Fruit fly (Drosophila melanogaster) whole organism, embryonic: Measurements from ENCODE around the gene Sirt4.

ENCODE experiments used
- ATbp ChIP-seq: fragments of 200-800 bp; sonication (Bioruptor generic); optimal IDR thresholded peaks from 2 replicates; lab custom pipeline; 2017; ENCODE audit warnings: missing biosample characterization, mild to moderate bottlenecking, missing genetic modification characterization, missing genetic modification reagents
- Aef1 ChIP-seq: fragments of 200-800 bp; sonication (Bioruptor generic); IDR thresholded peaks from 3 replicates; pipeline ENCODE4 v1.3.6; 2022; ENCODE audit warnings: missing biosample characterization, missing genetic modification characterization
- B-H2 ChIP-seq: fragments of 200-800 bp; sonication (Bioruptor generic); optimal IDR thresholded peaks from 2 replicates; lab custom pipeline; 2018; ENCODE audit warnings: missing biosample characterization, mild to moderate bottlenecking, missing genetic modification characterization
- BEAF-32 ChIP-seq: fragments of 200-800 bp; sonication (Bioruptor generic); optimal IDR thresholded peaks from 3 replicates; lab custom pipeline; 2017; ENCODE audit warnings: missing biosample characterization, missing genetic modification characterization, mild to moderate bottlenecking, moderate library complexity, missing genetic modification reagents
- CG10431 ChIP-seq: fragments of 200-800 bp; sonication (Bioruptor generic); optimal IDR thresholded peaks from 3 replicates; lab custom pipeline; 2018; ENCODE audit warnings: missing biosample characterization, mild to moderate bottlenecking, missing genetic modification characterization
- CG11247 ChIP-seq: fragments of 200-800 bp; sonication (Bioruptor generic); IDR thresholded peaks from 2 replicates; pipeline ENCODE4 v1.3.6; 2022; ENCODE audit warnings: missing biosample characterization, missing genetic modification characterization
- CG11560 ChIP-seq: fragments of 200-800 bp; sonication (Bioruptor generic); IDR thresholded peaks from 3 replicates; pipeline ENCODE4 v1.3.6; 2022; ENCODE audit warnings: missing biosample characterization, missing genetic modification characterization
- CG12659 ChIP-seq: fragments of 200-800 bp; sonication (Bioruptor generic); optimal IDR thresholded peaks from 3 replicates; lab custom pipeline; 2017; ENCODE audit warnings: mild to moderate bottlenecking, missing biosample characterization, missing genetic modification reagents, missing genetic modification characterization
- CG14860 ChIP-seq: fragments of 200-800 bp; sonication (Bioruptor generic); IDR thresholded peaks from 3 replicates; pipeline ENCODE4 v1.3.6; 2022; ENCODE audit warnings: missing biosample characterization, missing genetic modification characterization; ENCODE audit not compliant: partially characterized antibody
- CG15073 ChIP-seq: fragments of 200-800 bp; sonication (Bioruptor generic); optimal IDR thresholded peaks from 2 replicates; lab custom pipeline; 2016; ENCODE audit warnings: missing biosample characterization, missing genetic modification characterization
- CG1603 ChIP-seq: fragments of 200-800 bp; sonication (Bioruptor generic); optimal IDR thresholded peaks from 2 replicates; lab custom pipeline; 2019; ENCODE audit warnings: missing biosample characterization, mild to moderate bottlenecking, missing genetic modification characterization, moderate library complexity
- CG16815 ChIP-seq: fragments of 200-800 bp; sonication (Bioruptor generic); optimal IDR thresholded peaks from 3 replicates; lab custom pipeline; 2017; ENCODE audit warnings: missing biosample characterization, mild to moderate bottlenecking, missing genetic modification characterization
- CG17912 ChIP-seq: fragments of 200-800 bp; sonication (Bioruptor generic); optimal IDR thresholded peaks from 2 replicates; lab custom pipeline; 2018; ENCODE audit warnings: missing biosample characterization, mild to moderate bottlenecking, missing genetic modification characterization
- CG3163 ChIP-seq: fragments of 200-800 bp; sonication (Bioruptor generic); optimal IDR thresholded peaks from 3 replicates; lab custom pipeline; 2016; ENCODE audit warnings: missing biosample characterization, missing genetic modification characterization
- CG33213 ChIP-seq: fragments of 200-800 bp; sonication (Bioruptor generic); optimal IDR thresholded peaks from 3 replicates; lab custom pipeline; 2016; ENCODE audit warnings: missing biosample characterization, missing genetic modification characterization
- CG3726 ChIP-seq: fragments of 200-800 bp; sonication (Bioruptor generic); IDR thresholded peaks from 3 replicates; pipeline ENCODE4, ENCODE4 v1.3.6; 2022; ENCODE audit warnings: missing biosample characterization, missing genetic modification characterization
- CG4617 ChIP-seq: fragments of 200-800 bp; sonication (Bioruptor generic); optimal IDR thresholded peaks from 3 replicates; lab custom pipeline; 2016; ENCODE audit warnings: missing biosample characterization, missing genetic modification characterization, borderline replicate concordance
- CG6813 ChIP-seq: fragments of 200-800 bp; sonication (Bioruptor generic); optimal IDR thresholded peaks from 2 replicates; lab custom pipeline; 2017; ENCODE audit warnings: missing biosample characterization, missing genetic modification characterization, mild to moderate bottlenecking, moderate library complexity, missing genetic modification reagents
- CG8290 ChIP-seq, 3 experiments: fragments of 200-800 bp; sonication (Bioruptor generic); optimal IDR thresholded peaks; 2 replicates each; lab custom pipeline; 2016 to 2019; ENCODE audit warnings: missing biosample characterization in 3 of 3, missing genetic modification characterization in 3 of 3, mild to moderate bottlenecking in 2 of 3, moderate library complexity in 1 of 3
- CG9797 ChIP-seq: fragments of 200-800 bp; sonication (Bioruptor generic); optimal IDR thresholded peaks from 3 replicates; lab custom pipeline; 2018; ENCODE audit warnings: missing biosample characterization, mild to moderate bottlenecking, missing genetic modification characterization
- CG9876 ChIP-seq: fragments of 200-800 bp; sonication (Bioruptor generic); optimal IDR thresholded peaks from 2 replicates; lab custom pipeline; 2016; ENCODE audit warnings: missing biosample characterization, missing genetic modification characterization
- Chrac-16 ChIP-seq: fragments of 200-800 bp; sonication (Bioruptor generic); optimal IDR thresholded peaks from 3 replicates; lab custom pipeline; 2016; ENCODE audit warnings: missing biosample characterization, missing genetic modification characterization
- Dbx ChIP-seq: fragments of 200-800 bp; sonication (Bioruptor generic); IDR thresholded peaks from 3 replicates; pipeline ENCODE4 v1.3.6; 2022; ENCODE audit warnings: missing biosample characterization, missing genetic modification characterization
- H2.0 ChIP-seq: fragments of 200-800 bp; sonication (Bioruptor generic); IDR thresholded peaks from 2 replicates; pipeline ENCODE4 v1.3.6; 2022; ENCODE audit warnings: missing biosample characterization, missing genetic modification characterization
- HLH3B ChIP-seq: fragments of 200-800 bp; sonication (Bioruptor generic); IDR thresholded peaks from 2 replicates; pipeline ENCODE4 v1.3.6; 2022; ENCODE audit warnings: missing biosample characterization, missing genetic modification characterization
- HLH4C ChIP-seq: fragments of 200-800 bp; sonication (Bioruptor generic); IDR thresholded peaks from 3 replicates; pipeline ENCODE4 v1.3.6; 2022; ENCODE audit warnings: missing biosample characterization, missing genetic modification characterization; ENCODE audit not compliant: partially characterized antibody
- HmgD ChIP-seq: fragments of 200-800 bp; sonication (Bioruptor generic); optimal IDR thresholded peaks from 3 replicates; lab custom pipeline; 2016; ENCODE audit warnings: missing biosample characterization, missing genetic modification characterization
- Kr ChIP-seq: fragments of 200-800 bp; sonication (Bioruptor generic); optimal IDR thresholded peaks from 2 replicates; lab custom pipeline; 2017; ENCODE audit warnings: missing biosample characterization, mild to moderate bottlenecking, missing genetic modification characterization
- Max ChIP-seq: fragments of 200-800 bp; sonication (Bioruptor generic); optimal IDR thresholded peaks from 2 replicates; lab custom pipeline; 2016; ENCODE audit warnings: missing biosample characterization, mild to moderate bottlenecking, missing genetic modification characterization
- Nf-YC ChIP-seq: fragments of 200-800 bp; optimal IDR thresholded peaks from 3 replicates; lab custom pipeline; 2019; ENCODE audit warnings: missing biosample characterization, mild to moderate bottlenecking, missing genetic modification characterization, moderate library complexity
- ab ChIP-seq: fragments of 200-800 bp; sonication (Bioruptor generic); optimal IDR thresholded peaks from 2 replicates; lab custom pipeline; 2016; ENCODE audit warnings: missing biosample characterization, missing genetic modification characterization
- abd-A ChIP-seq: fragments of 200-800 bp; sonication (Bioruptor generic); optimal IDR thresholded peaks from 3 replicates; lab custom pipeline; 2019; ENCODE audit warnings: missing biosample characterization, mild to moderate bottlenecking, missing genetic modification characterization, moderate library complexity
- caup ChIP-seq: fragments of 200-800 bp; sonication (Bioruptor generic); optimal IDR thresholded peaks from 3 replicates; lab custom pipeline; 2017; ENCODE audit warnings: missing biosample characterization, mild to moderate bottlenecking, missing genetic modification characterization, moderate library complexity; ENCODE audit not compliant: severe bottlenecking
- chm ChIP-seq: fragments of 200-800 bp; sonication (Bioruptor generic); IDR thresholded peaks from 2 replicates; pipeline ENCODE4 v1.3.6; 2022; ENCODE audit warnings: missing biosample characterization, missing genetic modification characterization
- crc ChIP-seq: fragments of 200-800 bp; sonication (Bioruptor generic); optimal IDR thresholded peaks from 2 replicates; lab custom pipeline; 2016; ENCODE audit warnings: missing biosample characterization, missing genetic modification characterization
- cwo ChIP-seq: fragments of 200-800 bp; sonication (Bioruptor generic); optimal IDR thresholded peaks from 3 replicates; lab custom pipeline; 2017; ENCODE audit warnings: missing biosample characterization, missing genetic modification characterization, mild to moderate bottlenecking, moderate library complexity, missing genetic modification reagents
- dpn ChIP-seq, 2 experiments: fragments of 200-800 bp; sonication (Bioruptor generic); optimal IDR thresholded peaks; 3 replicates each; lab custom pipeline; 2016; ENCODE audit warnings: missing biosample characterization in 2 of 2, missing genetic modification characterization in 2 of 2
- ems ChIP-seq: fragments of 200-800 bp; sonication (Bioruptor generic); optimal IDR thresholded peaks from 3 replicates; lab custom pipeline; 2016; ENCODE audit warnings: missing biosample characterization, missing genetic modification characterization
- fu2 ChIP-seq: fragments of 200-800 bp; sonication (Bioruptor generic); optimal IDR thresholded peaks from 2 replicates; lab custom pipeline; 2016; ENCODE audit warnings: missing biosample characterization, missing genetic modification characterization
- ham ChIP-seq: fragments of 200-800 bp; sonication (Bioruptor generic); IDR thresholded peaks from 2 replicates; pipeline ENCODE4 v1.3.6; 2022; ENCODE audit warnings: missing biosample characterization, missing genetic modification characterization
- her ChIP-seq: fragments of 200-800 bp; sonication (Bioruptor generic); optimal IDR thresholded peaks from 2 replicates; lab custom pipeline; 2016; ENCODE audit warnings: missing biosample characterization, missing genetic modification characterization
- ken ChIP-seq: fragments of 200-800 bp; sonication (Bioruptor generic); IDR thresholded peaks from 3 replicates; pipeline ENCODE4 v1.3.6; 2022; ENCODE audit warnings: missing biosample characterization, missing genetic modification characterization
- kni ChIP-seq: fragments of 200-800 bp; sonication (Bioruptor generic); optimal IDR thresholded peaks from 3 replicates; lab custom pipeline; 2017; ENCODE audit warnings: mild to moderate bottlenecking, missing biosample characterization, missing genetic modification reagents, missing genetic modification characterization
- org-1 ChIP-seq: fragments of 200-800 bp; sonication (Bioruptor generic); optimal IDR thresholded peaks from 2 replicates; lab custom pipeline; 2017; ENCODE audit warnings: missing biosample characterization, missing genetic modification characterization
- scrt ChIP-seq: fragments of 200-800 bp; sonication (Bioruptor generic); optimal IDR thresholded peaks from 2 replicates; lab custom pipeline; 2018; ENCODE audit warnings: missing biosample characterization, mild to moderate bottlenecking, missing genetic modification characterization, moderate library complexity
- sug ChIP-seq: fragments of 200-800 bp; optimal IDR thresholded peaks from 2 replicates; lab custom pipeline; 2019; ENCODE audit warnings: missing biosample characterization, mild to moderate bottlenecking, missing genetic modification characterization, moderate library complexity
- tin ChIP-seq: fragments of 200-800 bp; sonication (Bioruptor generic); optimal IDR thresholded peaks from 3 replicates; lab custom pipeline; 2016; ENCODE audit warnings: missing biosample characterization, missing genetic modification characterization
- vnd ChIP-seq: fragments of 200-800 bp; sonication (Bioruptor generic); IDR thresholded peaks from 3 replicates; pipeline ENCODE4 v1.3.6; 2022; ENCODE audit warnings: missing biosample characterization, missing genetic modification characterization; ENCODE audit not compliant: partially characterized antibody
- wdn ChIP-seq: fragments of 200-800 bp; sonication (Bioruptor generic); IDR thresholded peaks from 2 replicates; pipeline ENCODE4 v1.3.6; 2022; ENCODE audit warnings: missing biosample characterization, missing genetic modification characterization

The Sirt4 gene

DNA sequence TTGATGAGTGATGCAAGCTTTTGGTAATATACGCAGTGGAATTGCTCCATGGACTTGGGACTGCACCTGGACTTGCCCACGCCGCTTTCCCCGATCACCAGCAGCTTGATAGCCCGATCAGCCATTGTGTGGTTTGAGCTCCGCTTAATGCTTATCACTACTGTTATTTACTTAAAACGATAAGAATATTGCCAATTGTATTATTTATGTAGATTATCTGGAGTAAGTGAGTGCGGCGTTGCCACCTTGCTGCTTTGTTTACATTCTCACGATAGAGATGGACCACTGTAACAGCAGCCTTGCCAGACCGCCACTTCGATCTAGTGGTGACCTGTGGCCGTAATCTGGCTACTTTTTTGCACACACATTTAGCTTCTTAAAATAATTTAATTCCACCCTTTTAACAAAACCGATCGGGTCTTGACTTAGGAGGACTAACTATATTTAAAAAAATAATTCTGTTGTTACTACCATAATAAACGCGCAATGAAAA lies 5.8 kb upstream of the Sirt4 start, which contains the start of gene Rab18 (continued):
- TF ChIP-seq CG12659 (GFP tag; lab: Kevin White, UChicago) = no peak
- no peak for TF ChIP-seq ab
- TF ChIP-seq sug (tag; lab: Kevin White, UChicago) = peak; percentile 16
- TF ChIP-seq HmgD = no peak
- no peak for TF ChIP-seq CG3726 (GFP tag; lab: Robert Waterston, UW)
- peak; percentile 55; the same call in 1 of the 3 replicates for TF ChIP-seq Dbx
- no peak for TF ChIP-seq crc
- TF ChIP-seq kni (GFP tag; lab: Kevin White, UChicago) = peak; percentile 55
- TF ChIP-seq ATbp (GFP tag; lab: Kevin White, UChicago) = no peak
- TF ChIP-seq CG17912 (GFP tag; lab: Kevin White, UChicago) = no peak
- TF ChIP-seq CG4617 = peak; percentile 3
- TF ChIP-seq CG1603 (tag; lab: Kevin White, UChicago) = peak; percentile 49
- peak; percentile 44; the same call in 2 of the 3 replicates for TF ChIP-seq Aef1 (GFP tag; lab: Robert Waterston, UW)
- no peak for TF ChIP-seq CG11560
- TF ChIP-seq CG11247 (GFP tag; lab: Robert Waterston, UW) = 0 out of 2 replicates have a peak, but pooled peaks have one; percentile 13
- TF ChIP-seq CG3163 = no peak
- peak; percentile 13; the same call in 1 of the 2 replicates for TF ChIP-seq H2.0 (GFP tag; lab: Robert Waterston, UW)
- 0 out of 2 replicates have a peak, but pooled peaks have one; percentile 12 for TF ChIP-seq chm (GFP tag; lab: Robert Waterston, UW)
- TF ChIP-seq tin (GFP tag; lab: Kevin White, UChicago) = peak; percentile 45
- TF ChIP-seq CG14860 (GFP tag; lab: Robert Waterston, UW) = 0 out of 3 replicates have a peak, but pooled peaks have one; percentile 40
- TF ChIP-seq vnd (GFP tag; lab: Robert Waterston, UW) = peak; percentile 35; the same call in 1 of the 3 replicates
- no peak for TF ChIP-seq CG9797 (GFP tag; lab: Kevin White, UChicago)
- TF ChIP-seq CG15073 (GFP tag; lab: Kevin White, UChicago) = no peak
- peak; percentile 35; the same call in 1 of the 3 replicates for TF ChIP-seq HLH4C (GFP tag; lab: Robert Waterston, UW)
- no peak for TF ChIP-seq Max (GFP tag; lab: Kevin White, UChicago)
- peak; percentile 20 for TF ChIP-seq fu2 (GFP tag; lab: Kevin White, UChicago)
- TF ChIP-seq Nf-YC = no peak
- no peak for TF ChIP-seq ems (GFP tag; lab: Kevin White, UChicago)
- no peak for TF ChIP-seq CG6813
- no peak for TF ChIP-seq scrt (GFP tag; lab: Kevin White, UChicago)
- no peak for TF ChIP-seq CG10431 (GFP tag; lab: Kevin White, UChicago)
- TF ChIP-seq caup = no peak
- TF ChIP-seq CG33213 (GFP tag; lab: Kevin White, UChicago) = peak; percentile 38
- TF ChIP-seq Chrac-16 (GFP tag; lab: Kevin White, UChicago) = peak; percentile 37
- no peak for TF ChIP-seq B-H2 (GFP tag; lab: Kevin White, UChicago)
- TF ChIP-seq her = no peak
- TF ChIP-seq abd-A (tag; lab: Kevin White, UChicago) = no peak
- peak; percentile 49; the same call in 1 of the 3 replicates for TF ChIP-seq ken (GFP tag; lab: Robert Waterston, UW)
- no peak for TF ChIP-seq HLH3B (GFP tag; lab: Robert Waterston, UW)
- no peak for TF ChIP-seq ham
- no peak for TF ChIP-seq org-1 (GFP tag; lab: Kevin White, UChicago)
- no peak for TF ChIP-seq CG16815 (GFP tag; lab: Kevin White, UChicago)
- peak; percentile 3 to 35 for TF ChIP-seq dpn (GFP tag; optimal IDR thresholded peaks at IDR 0.05; lab: Kevin White, UChicago)
- no peak for TF ChIP-seq CG8290 (GFP tag; optimal IDR thresholded peaks at IDR 0.05; lab: Kevin White, UChicago)
- TF ChIP-seq CG8290 (tag; optimal IDR thresholded peaks at IDR 0.05; lab: Kevin White, UChicago) = peak in 1 of 2 experiments; percentile 63
- TF ChIP-seq BEAF-32 (GFP tag; lab: Kevin White, UChicago) = peak; percentile 68
- peak; percentile 44 for TF ChIP-seq CG9876 (GFP tag; lab: Kevin White, UChicago)
- no peak for TF ChIP-seq cwo (GFP tag; lab: Kevin White, UChicago)
- no peak for TF ChIP-seq wdn
- no peak for TF ChIP-seq Kr (GFP tag; lab: Kevin White, UChicago)
